Worm (Caenorhabditis elegans) whole organism, early embryonic: Measurements from ENCODE around the gene C55C3.7.

Experiments
- B0310.2 ChIP-seq: sonication (generic microtip); optimal IDR thresholded peaks from 2 replicates; lab custom pipeline; 2016; ENCODE audit warnings: mild to moderate bottlenecking, missing genetic modification characterization, missing compliant biosample characterization
- ama-1 ChIP-seq: fragments of 150-350 bp; optimal IDR thresholded peaks from 2 replicates; lab custom pipeline; 2014

ce11 chrIV:5682547-5683234, at the start of gene C55C3.7, which contains the start of gene C55C3.6:
- TF ChIP-seq B0310.2 (tag; lab: Kevin White, UChicago) (no peak), ama-1 (lab: Kevin White, UChicago) (no peak)
